Fruit fly (Drosophila melanogaster): ENCODE data around the gene fh.

fh gene

DNA sequence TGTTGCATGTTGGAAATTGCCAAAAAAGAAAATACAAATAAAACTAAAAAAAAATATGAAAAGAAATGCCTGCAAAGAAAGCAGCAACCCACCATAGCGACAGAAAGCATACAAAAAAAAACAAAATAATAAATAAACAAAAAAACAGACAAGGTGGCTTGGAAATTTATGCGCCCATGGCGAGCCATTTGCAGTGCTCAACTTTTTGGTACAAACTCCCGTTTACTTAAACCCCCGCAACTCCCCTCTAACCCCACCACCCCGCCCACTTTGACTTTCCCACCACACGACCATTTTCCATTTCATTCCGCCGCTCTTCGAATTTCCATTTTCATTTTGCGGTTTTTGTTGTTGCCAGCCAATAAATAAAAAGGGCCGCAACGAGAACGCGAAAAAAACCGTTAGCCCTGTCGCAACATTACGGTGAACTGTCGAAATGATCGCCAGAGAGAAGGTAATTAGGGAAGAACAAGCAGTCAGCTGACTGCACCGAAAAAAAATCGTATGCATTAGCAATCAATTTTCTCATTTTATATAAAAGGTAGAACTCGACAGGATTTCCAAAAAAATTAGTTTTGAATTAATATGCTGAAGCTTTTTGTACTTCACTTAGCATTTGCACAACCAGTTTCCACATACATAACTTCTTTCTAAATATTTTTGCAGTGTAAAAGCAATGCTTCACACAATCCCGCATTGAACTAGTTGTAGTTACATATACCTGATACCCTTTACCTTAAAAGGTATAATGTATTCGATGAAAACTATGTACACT, 11.9 kb downstream of the fh start (continued):
- 0 out of 2 replicates have a peak, but pooled peaks have one; percentile 9 for TF ChIP-seq CG31224 (GFP tag; IDR thresholded peaks at IDR 0.05)
- TF ChIP-seq Oli (tag; optimal IDR thresholded peaks at IDR 0.05) = peak; percentile 59
- TF ChIP-seq eyg (GFP tag; optimal IDR thresholded peaks at IDR 0.05) = peak; percentile 16
- TF ChIP-seq slp2 (GFP tag; optimal IDR thresholded peaks at IDR 0.05) = peak; percentile 36
- TF ChIP-seq schlank (tag; optimal IDR thresholded peaks at IDR 0.05) = no peak
- TF ChIP-seq CG14710 (tag; optimal IDR thresholded peaks at IDR 0.05) = peak; percentile 39
- no peak for TF ChIP-seq CG13287 (GFP tag; IDR thresholded peaks at IDR 0.05; ENCODE audit: partially characterized antibody)
- TF ChIP-seq Ptx1 (GFP tag; IDR thresholded peaks at IDR 0.05) = peak; percentile 68
- TF ChIP-seq ttk (GFP tag; IDR thresholded peaks at IDR 0.05) = 0 out of 2 replicates have a peak, but pooled peaks have one; percentile 46
- TF ChIP-seq CG11696 (GFP tag; IDR thresholded peaks at IDR 0.05) = no peak
- TF ChIP-seq CG18599 (GFP tag; optimal IDR thresholded peaks at IDR 0.05) = peak; percentile 51
- TF ChIP-seq fu2 (GFP tag; optimal IDR thresholded peaks at IDR 0.05) = peak; percentile 26
- peak; percentile 59; the same call in 1 of the 3 replicates for TF ChIP-seq zfh1 (GFP tag; IDR thresholded peaks at IDR 0.05)
- no peak for TF ChIP-seq nom (GFP tag; optimal IDR thresholded peaks at IDR 0.05)
- peak; percentile 38 for TF ChIP-seq gcm (GFP tag; optimal IDR thresholded peaks at IDR 0.05)
- no peak for TF ChIP-seq CG7963 (GFP tag; IDR thresholded peaks at IDR 0.05; ENCODE audit: partially characterized antibody)
- no peak for TF ChIP-seq hth (optimal IDR thresholded peaks at IDR 0.05)
- peak; percentile 58 for TF ChIP-seq zf30C (GFP tag; optimal IDR thresholded peaks at IDR 0.05)
- peak; percentile 38 for TF ChIP-seq Hr3 (GFP tag; optimal IDR thresholded peaks at IDR 0.05)
- peak; percentile 31 for TF ChIP-seq CG12071 (GFP tag; optimal IDR thresholded peaks at IDR 0.05)
- TF ChIP-seq Sin3A (optimal IDR thresholded peaks at IDR 0.05) = no peak
- peak; percentile 20 for TF ChIP-seq Mes4 (GFP tag; optimal IDR thresholded peaks at IDR 0.05)
- TF ChIP-seq dm (GFP tag; optimal IDR thresholded peaks at IDR 0.05) = peak; percentile 5
- TF ChIP-seq CG17802 (tag; optimal IDR thresholded peaks at IDR 0.05) = peak; percentile 14
- TF ChIP-seq CG9876 (GFP tag; optimal IDR thresholded peaks at IDR 0.05) = no peak
- no peak for TF ChIP-seq CG4282 (GFP tag; optimal IDR thresholded peaks at IDR 0.05)
- TF ChIP-seq Trl (optimal IDR thresholded peaks at IDR 0.05) = no peak
- TF ChIP-seq Trl (GFP tag; optimal IDR thresholded peaks at IDR 0.05) = peak; percentile 34
- no peak for TF ChIP-seq CG2129 (GFP tag; IDR thresholded peaks at IDR 0.05; ENCODE audit: partially characterized antibody)
- peak in 1 of 2 experiments; percentile 61 for TF ChIP-seq bsh (GFP tag; optimal IDR thresholded peaks at IDR 0.05)
- peak; percentile 43 to 66 for TF ChIP-seq Hr51 (GFP tag; optimal IDR thresholded peaks at IDR 0.05)
- peak; percentile 37 for TF ChIP-seq D19A (tag; optimal IDR thresholded peaks at IDR 0.05)
- peak; percentile 49; the same call in 1 of the 2 replicates for TF ChIP-seq Xrp1 (GFP tag; IDR thresholded peaks at IDR 0.05)
- TF ChIP-seq CG9727 (GFP tag; optimal IDR thresholded peaks at IDR 0.05) = peak; percentile 22
- TF ChIP-seq CG2875 (GFP tag; optimal IDR thresholded peaks at IDR 0.05) = peak; percentile 6
- peak; percentile 2 for TF ChIP-seq tup (GFP tag; optimal IDR thresholded peaks at IDR 0.05)
- no peak for TF ChIP-seq Elba2 (GFP tag; optimal IDR thresholded peaks at IDR 0.05)
- TF ChIP-seq mam (GFP tag; optimal IDR thresholded peaks at IDR 0.05) = peak; percentile 33
- TF ChIP-seq Asciz (GFP tag; optimal IDR thresholded peaks at IDR 0.05) = peak; percentile 10
- no peak for TF ChIP-seq CG14014 (GFP tag; IDR thresholded peaks at IDR 0.05)
- peak; percentile 6; the same call in 1 of the 2 replicates for TF ChIP-seq Drgx (GFP tag; IDR thresholded peaks at IDR 0.05)
- TF ChIP-seq NC2β (GFP tag; optimal IDR thresholded peaks at IDR 0.05) = peak; percentile 39
- peak; percentile 31 for TF ChIP-seq CG17829 (tag; optimal IDR thresholded peaks at IDR 0.05)
- peak; percentile 16 for TF ChIP-seq CG4707 (GFP tag; optimal IDR thresholded peaks at IDR 0.05)
- TF ChIP-seq nmo (GFP tag; optimal IDR thresholded peaks at IDR 0.05) = peak; percentile 53
- no peak for TF ChIP-seq pzg (GFP tag; optimal IDR thresholded peaks at IDR 0.05)
- TF ChIP-seq E2f2 (GFP tag; IDR thresholded peaks at IDR 0.05) = peak; percentile 25; the same call in 1 of the 2 replicates
- peak; percentile 45 for TF ChIP-seq Meics (GFP tag; optimal IDR thresholded peaks at IDR 0.05)
- TF ChIP-seq gcm2 (GFP tag; optimal IDR thresholded peaks at IDR 0.05) = no peak
